Fruit fly (Drosophila melanogaster): Measurements from ENCODE around the gene CG11226.

The CG11226 gene

dm6 chr3L:22836768-22837167 is at the start of gene CG11226, which contains the start of gene CG45428:
Gene CG11226, plus strand, starts transcription at chr3L:22837068.
Gene CG45428, minus strand, starts transcription at chr3L:22837070.
- no peak for TF ChIP-seq psq (optimal IDR thresholded peaks at IDR 0.05)
- no peak for TF ChIP-seq insv (optimal IDR thresholded peaks at IDR 0.05)
- TF ChIP-seq Sin3A (optimal IDR thresholded peaks at IDR 0.05), result no peak
- no peak for TF ChIP-seq ttk (optimal IDR thresholded peaks at IDR 0.05)
- no peak for TF ChIP-seq h (optimal IDR thresholded peaks at IDR 0.05)
- TF ChIP-seq Myc (optimal IDR thresholded peaks at IDR 0.05), result no peak

DNA sequence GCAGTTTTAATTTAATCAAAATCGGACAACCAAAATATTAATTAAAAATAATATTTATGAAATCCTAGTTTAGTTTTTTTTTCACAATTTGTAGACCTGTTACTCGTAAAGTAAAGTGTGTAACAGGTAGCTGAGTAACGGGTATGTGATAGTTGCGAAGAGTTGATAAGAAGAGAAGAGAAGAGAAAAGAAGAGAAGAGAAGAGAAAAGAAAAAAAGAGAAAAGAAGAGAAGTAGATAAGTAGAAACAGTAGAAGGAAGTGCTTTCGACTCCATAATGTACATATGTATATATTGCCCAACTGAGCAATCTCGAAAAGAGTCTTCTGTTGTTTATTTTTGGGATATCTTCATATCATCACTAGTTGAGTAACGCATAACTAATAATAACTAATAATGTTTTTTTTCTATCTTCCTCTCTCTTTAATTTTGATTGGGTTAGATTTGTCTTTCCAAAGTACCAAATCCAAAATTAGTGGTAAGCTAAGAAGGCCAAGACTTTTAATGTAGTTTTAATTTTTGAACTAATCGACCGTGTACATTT is 48.9 kb upstream of the CG11226 start, which contains the start of gene CG14448:
TSS of gene CG14448 (plus strand) at position 493 of the 543 bp plus-strand sequence.
- TF ChIP-seq insv (optimal IDR thresholded peaks at IDR 0.05) (no peak), psq (optimal IDR thresholded peaks at IDR 0.05) (no peak), h (optimal IDR thresholded peaks at IDR 0.05) (no peak), ttk (optimal IDR thresholded peaks at IDR 0.05) (no peak)

DNA sequence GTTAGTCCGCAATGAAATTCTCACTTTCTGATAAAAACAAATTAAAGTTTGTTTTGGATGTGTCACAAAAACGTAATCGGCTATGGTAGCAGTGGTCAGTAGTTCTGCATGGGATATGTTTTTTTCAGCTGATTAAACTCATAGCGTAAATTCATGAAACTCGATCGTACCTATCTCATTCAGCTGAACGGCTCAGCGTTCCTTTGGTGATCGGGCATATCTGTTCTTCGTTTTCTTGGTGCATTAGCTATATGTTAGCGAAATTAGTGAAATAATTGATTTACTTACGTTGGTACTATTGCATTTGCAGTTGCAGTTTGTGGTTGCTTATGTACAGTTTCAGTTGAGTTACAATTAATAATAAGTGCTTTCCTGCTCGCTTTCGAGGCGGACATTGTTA is 45.2 kb upstream of the CG11226 start:
- TF ChIP-seq h (optimal IDR thresholded peaks at IDR 0.05) (no peak), insv (optimal IDR thresholded peaks at IDR 0.05) (no peak), Myc (optimal IDR thresholded peaks at IDR 0.05) (no peak), psq (optimal IDR thresholded peaks at IDR 0.05) (no peak), ttk (optimal IDR thresholded peaks at IDR 0.05) (no peak), Sin3A (optimal IDR thresholded peaks at IDR 0.05) (no peak)

DNA sequence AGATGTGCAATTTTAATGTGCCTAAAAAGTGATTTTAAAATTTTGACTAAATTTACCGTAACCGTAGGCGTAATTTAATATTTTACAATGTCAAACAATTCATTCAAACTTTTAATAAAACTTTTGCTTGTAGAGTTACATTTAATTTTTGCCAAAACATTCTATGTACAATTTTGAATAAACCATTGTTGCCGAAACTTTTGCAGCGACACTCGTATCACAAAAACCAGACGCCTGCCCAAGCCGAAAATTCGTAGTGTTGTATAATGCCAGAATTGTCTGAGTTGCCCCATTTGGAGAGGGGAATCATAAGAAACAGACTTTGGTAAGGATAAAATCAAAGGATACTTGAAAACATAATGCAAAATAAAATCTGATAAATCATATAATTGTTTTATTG is 41.3 kb upstream of the CG11226 start:
- TF ChIP-seq insv (optimal IDR thresholded peaks at IDR 0.05) (no peak), ttk (optimal IDR thresholded peaks at IDR 0.05) (no peak), psq (optimal IDR thresholded peaks at IDR 0.05) (no peak), Myc (optimal IDR thresholded peaks at IDR 0.05) (no peak), Sin3A (optimal IDR thresholded peaks at IDR 0.05) (no peak), h (optimal IDR thresholded peaks at IDR 0.05) (no peak)

DNA sequence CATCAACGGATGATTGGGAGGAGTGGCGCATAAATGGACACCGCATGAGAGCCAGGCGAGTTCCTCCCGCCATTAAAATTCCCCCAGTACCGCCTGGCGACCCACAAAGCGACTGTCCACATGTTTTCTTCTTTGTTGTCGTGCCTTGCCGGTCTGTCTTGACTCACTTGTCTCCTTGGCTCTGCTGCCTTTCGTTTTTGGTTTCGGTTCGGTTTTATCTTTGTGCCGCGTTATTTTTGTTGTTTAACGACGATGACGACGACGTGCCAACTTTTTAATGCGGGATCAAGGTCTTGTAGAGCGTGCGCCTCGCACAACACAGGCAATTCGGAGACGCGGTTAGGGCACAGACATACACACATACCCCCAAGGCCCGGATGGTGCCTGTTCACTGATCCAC is 34.9 kb upstream of the CG11226 start:
- TF ChIP-seq h (optimal IDR thresholded peaks at IDR 0.05) (no peak), psq (optimal IDR thresholded peaks at IDR 0.05) (no peak), insv (optimal IDR thresholded peaks at IDR 0.05) (no peak), Myc (optimal IDR thresholded peaks at IDR 0.05) (no peak), Sin3A (optimal IDR thresholded peaks at IDR 0.05) (no peak), ttk (optimal IDR thresholded peaks at IDR 0.05) (no peak)

DNA sequence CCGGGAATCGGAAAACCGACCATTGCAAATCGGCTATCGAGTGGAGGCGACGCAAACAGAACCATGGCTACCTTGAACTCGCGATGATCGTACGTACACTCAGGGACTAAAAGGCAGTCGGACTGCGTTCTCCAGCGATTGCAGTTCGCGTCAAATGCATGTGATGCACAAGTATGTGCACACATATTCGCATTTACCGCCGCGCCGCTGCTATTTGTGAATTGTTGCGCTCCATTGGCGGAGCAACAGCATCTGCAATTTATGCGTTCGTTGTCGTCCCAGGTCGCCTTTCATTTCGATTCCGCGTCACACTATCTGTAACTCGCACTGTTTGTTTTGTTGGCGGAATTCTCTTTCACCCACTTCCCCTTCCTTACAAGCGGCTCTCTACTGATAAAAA is 16.7 kb upstream of the CG11226 start:
- TF ChIP-seq Myc (optimal IDR thresholded peaks at IDR 0.05) (no peak), ttk (optimal IDR thresholded peaks at IDR 0.05) (no peak), psq (optimal IDR thresholded peaks at IDR 0.05) (no peak), insv (optimal IDR thresholded peaks at IDR 0.05) (no peak), Sin3A (optimal IDR thresholded peaks at IDR 0.05) (no peak), h (optimal IDR thresholded peaks at IDR 0.05) (no peak)

DNA sequence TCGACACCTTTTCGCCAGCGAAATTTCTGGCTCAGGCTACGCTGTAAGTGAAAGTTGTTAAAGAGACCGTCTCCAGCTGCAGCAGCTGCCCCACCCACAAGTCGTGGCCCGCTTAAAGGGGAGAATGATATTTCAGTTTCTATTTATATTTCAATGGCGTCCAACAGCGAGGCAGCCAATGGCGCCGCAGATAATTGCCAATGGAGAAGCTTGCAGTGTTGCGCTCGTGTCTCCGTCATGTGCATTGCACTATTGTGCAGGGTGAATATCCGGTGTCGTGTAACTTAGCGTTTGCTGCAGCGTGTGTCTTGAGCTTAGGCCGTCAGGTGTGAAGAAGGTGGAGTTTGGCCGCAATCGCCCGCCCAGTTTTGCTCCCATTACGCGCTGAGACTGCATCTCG is 15.5 kb upstream of the CG11226 start:
- TF ChIP-seq Sin3A (optimal IDR thresholded peaks at IDR 0.05) (no peak), ttk (optimal IDR thresholded peaks at IDR 0.05) (no peak), insv (optimal IDR thresholded peaks at IDR 0.05) (no peak), h (optimal IDR thresholded peaks at IDR 0.05) (no peak), psq (optimal IDR thresholded peaks at IDR 0.05) (no peak), Myc (optimal IDR thresholded peaks at IDR 0.05) (no peak)

- TF ChIP-seq insv (optimal IDR thresholded peaks at IDR 0.05) (no peak), Sin3A (optimal IDR thresholded peaks at IDR 0.05) (no peak), Myc (optimal IDR thresholded peaks at IDR 0.05) (no peak), h (optimal IDR thresholded peaks at IDR 0.05) (no peak), psq (optimal IDR thresholded peaks at IDR 0.05) (no peak), ttk (optimal IDR thresholded peaks at IDR 0.05) (no peak)
Observed at dm6 chr3L:22822544-22823175, 14.2 kb upstream of the CG11226 start.

DNA sequence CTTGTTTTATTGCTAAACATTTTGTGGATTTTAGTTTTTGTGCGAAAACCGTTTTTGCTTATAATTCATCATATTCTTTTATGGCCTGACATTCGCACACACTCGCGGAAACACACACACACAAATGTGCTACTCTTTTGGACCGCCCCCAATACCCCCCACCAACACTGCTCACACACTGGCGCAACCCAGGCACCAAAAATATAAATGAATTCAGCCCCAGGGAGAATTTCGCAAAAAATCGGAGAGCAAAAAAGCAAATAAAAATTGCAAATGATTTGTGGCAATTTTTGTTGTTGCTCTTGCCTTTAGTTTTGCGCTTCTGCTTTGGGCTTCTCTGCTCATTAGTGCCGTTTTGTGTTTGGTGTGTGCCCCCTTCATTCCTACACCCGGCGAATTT is 13.6 kb upstream of the CG11226 start:
- TF ChIP-seq psq (optimal IDR thresholded peaks at IDR 0.05) (no peak), Sin3A (optimal IDR thresholded peaks at IDR 0.05) (no peak), Myc (optimal IDR thresholded peaks at IDR 0.05) (no peak), ttk (optimal IDR thresholded peaks at IDR 0.05) (no peak), insv (optimal IDR thresholded peaks at IDR 0.05) (no peak), h (optimal IDR thresholded peaks at IDR 0.05) (no peak)

dm6 chr3L:22824668-22825192 is 12.1 kb upstream of the CG11226 start:
- TF ChIP-seq ttk (optimal IDR thresholded peaks at IDR 0.05), result no peak
- no peak for TF ChIP-seq psq (optimal IDR thresholded peaks at IDR 0.05)
- no peak for TF ChIP-seq Sin3A (optimal IDR thresholded peaks at IDR 0.05)
- TF ChIP-seq h (optimal IDR thresholded peaks at IDR 0.05), result no peak
- no peak for TF ChIP-seq insv (optimal IDR thresholded peaks at IDR 0.05)
- TF ChIP-seq Myc (optimal IDR thresholded peaks at IDR 0.05), result no peak

DNA sequence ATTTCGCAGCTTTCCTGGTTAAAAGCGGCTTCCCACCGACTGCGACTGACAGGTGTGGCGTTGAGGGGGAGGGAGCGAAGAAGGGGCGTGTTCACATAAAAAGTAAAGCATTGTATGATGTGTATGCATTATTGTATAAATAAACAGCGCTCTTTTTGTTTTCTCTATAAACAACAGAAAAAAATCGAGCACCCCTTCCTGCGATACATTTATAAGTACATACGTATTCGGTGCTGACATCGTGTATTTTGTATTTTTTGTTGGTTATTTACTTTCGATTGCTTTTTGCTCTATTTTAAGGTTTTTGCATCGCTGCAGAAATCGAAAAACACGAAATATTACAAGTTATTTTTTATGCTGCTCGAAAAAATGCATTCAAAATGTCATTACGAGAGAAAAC is 10.6 kb upstream of the CG11226 start:
- TF ChIP-seq psq (optimal IDR thresholded peaks at IDR 0.05), result no peak
- TF ChIP-seq ttk (optimal IDR thresholded peaks at IDR 0.05), result no peak
- TF ChIP-seq Sin3A (optimal IDR thresholded peaks at IDR 0.05), result no peak
- TF ChIP-seq h (optimal IDR thresholded peaks at IDR 0.05), result no peak
- TF ChIP-seq insv (optimal IDR thresholded peaks at IDR 0.05), result no peak
- no peak for TF ChIP-seq Myc (optimal IDR thresholded peaks at IDR 0.05)

- TF ChIP-seq Sin3A (optimal IDR thresholded peaks at IDR 0.05) (no peak), h (optimal IDR thresholded peaks at IDR 0.05) (no peak), psq (optimal IDR thresholded peaks at IDR 0.05) (no peak), insv (optimal IDR thresholded peaks at IDR 0.05) (no peak), Myc (optimal IDR thresholded peaks at IDR 0.05) (no peak), ttk (optimal IDR thresholded peaks at IDR 0.05) (no peak)
Observed at dm6 chr3L:22830132-22830697, 6.7 kb upstream of the CG11226 start.
